Fruit fly (Drosophila melanogaster) whole organism, embryonic: Measurements from ENCODE around the gene dpr20.

Source experiments
- ATbp ChIP-seq: fragments of 200-800 bp; sonication (Bioruptor generic); optimal IDR thresholded peaks from 2 replicates; lab custom pipeline; 2017; ENCODE audit warnings: missing biosample characterization, mild to moderate bottlenecking, missing genetic modification characterization, missing genetic modification reagents
- Atf3 ChIP-seq: fragments of 200-800 bp; sonication (Bioruptor generic); optimal IDR thresholded peaks from 3 replicates; lab custom pipeline; 2016; ENCODE audit warnings: missing biosample characterization, missing genetic modification characterization
- C15 ChIP-seq: fragments of 200-800 bp; sonication (Bioruptor generic); IDR thresholded peaks from 3 replicates; pipeline ENCODE4 v1.3.6; 2022; ENCODE audit warnings: missing biosample characterization, missing genetic modification characterization
- CG10431 ChIP-seq: fragments of 200-800 bp; sonication (Bioruptor generic); optimal IDR thresholded peaks from 3 replicates; lab custom pipeline; 2018; ENCODE audit warnings: missing biosample characterization, mild to moderate bottlenecking, missing genetic modification characterization
- CG12155 ChIP-seq: fragments of 200-800 bp; sonication (Bioruptor generic); optimal IDR thresholded peaks from 3 replicates; lab custom pipeline; 2016; ENCODE audit warnings: missing biosample characterization, missing genetic modification characterization
- CG14014 ChIP-seq: fragments of 200-800 bp; sonication (Bioruptor generic); IDR thresholded peaks from 2 replicates; pipeline ENCODE4 v1.3.6; 2022; ENCODE audit warnings: missing biosample characterization, missing genetic modification characterization
- CG1602 ChIP-seq: fragments of 200-800 bp; sonication (Bioruptor generic); optimal IDR thresholded peaks from 3 replicates; lab custom pipeline; 2016; ENCODE audit warnings: missing biosample characterization, missing genetic modification characterization
- CG17328 ChIP-seq: fragments of 200-800 bp; sonication (Bioruptor generic); IDR thresholded peaks from 2 replicates; pipeline ENCODE4 v1.3.6; 2022; ENCODE audit warnings: missing biosample characterization, missing genetic modification characterization
- CG17802 ChIP-seq: fragments of 200-800 bp; sonication (Bioruptor generic); optimal IDR thresholded peaks from 2 replicates; lab custom pipeline; 2018; ENCODE audit warnings: missing biosample characterization, mild to moderate bottlenecking, missing genetic modification characterization, moderate library complexity
- CG32532 ChIP-seq: fragments of 200-800 bp; sonication (Bioruptor generic); IDR thresholded peaks from 2 replicates; pipeline ENCODE4 v1.3.6; 2022; ENCODE audit warnings: missing biosample characterization, missing genetic modification characterization
- CG34376 ChIP-seq: fragments of 200-800 bp; sonication (Bioruptor generic); optimal IDR thresholded peaks from 2 replicates; lab custom pipeline; 2018; ENCODE audit warnings: missing biosample characterization, mild to moderate bottlenecking, missing genetic modification characterization
- CG4854 ChIP-seq: fragments of 200-800 bp; sonication (Bioruptor generic); optimal IDR thresholded peaks from 2 replicates; lab custom pipeline; 2016; ENCODE audit warnings: missing biosample characterization, missing genetic modification characterization, inconsistent platforms
- CG6254 ChIP-seq: fragments of 200-800 bp; sonication (Bioruptor generic); optimal IDR thresholded peaks from 3 replicates; lab custom pipeline; 2017; ENCODE audit warnings: mild to moderate bottlenecking, missing biosample characterization, missing genetic modification reagents, missing genetic modification characterization
- CG6683 ChIP-seq: fragments of 200-800 bp; sonication (Bioruptor generic); optimal IDR thresholded peaks from 2 replicates; lab custom pipeline; 2017; ENCODE audit warnings: missing biosample characterization, mild to moderate bottlenecking, missing genetic modification characterization, missing genetic modification reagents
- CG7963 ChIP-seq: fragments of 200-800 bp; sonication (Bioruptor generic); IDR thresholded peaks from 3 replicates; pipeline ENCODE4 v1.3.6; 2022; ENCODE audit warnings: missing biosample characterization, missing genetic modification characterization; ENCODE audit not compliant: partially characterized antibody
- CG8281 ChIP-seq: fragments of 200-800 bp; sonication (Bioruptor generic); optimal IDR thresholded peaks from 2 replicates; lab custom pipeline; 2018; ENCODE audit warnings: missing biosample characterization, mild to moderate bottlenecking, missing genetic modification characterization, moderate library complexity
- Deaf1 ChIP-seq: fragments of 200-800 bp; optimal IDR thresholded peaks from 3 replicates; lab custom pipeline; 2019; ENCODE audit warnings: missing biosample characterization, mild to moderate bottlenecking, missing genetic modification characterization, moderate library complexity
- Dip3 ChIP-seq: fragments of 200-800 bp; sonication (Bioruptor generic); optimal IDR thresholded peaks from 3 replicates; lab custom pipeline; 2016; ENCODE audit warnings: missing biosample characterization, missing genetic modification characterization
- E2f2 ChIP-seq: fragments of 200-800 bp; sonication (Bioruptor generic); IDR thresholded peaks from 2 replicates; pipeline ENCODE4 v1.3.6; 2022; ENCODE audit warnings: missing biosample characterization, missing genetic modification characterization
- Jarid2 ChIP-seq: fragments of 200-800 bp; sonication (Bioruptor generic); optimal IDR thresholded peaks from 3 replicates; lab custom pipeline; 2017; ENCODE audit warnings: mild to moderate bottlenecking, missing biosample characterization, missing genetic modification reagents, missing genetic modification characterization
- MESR4 ChIP-seq: fragments of 200-800 bp; sonication (Bioruptor generic); optimal IDR thresholded peaks from 2 replicates; lab custom pipeline; 2018; ENCODE audit warnings: missing biosample characterization, mild to moderate bottlenecking, missing genetic modification characterization, moderate library complexity
- Oaz ChIP-seq: fragments of 200-800 bp; sonication (Bioruptor generic); IDR thresholded peaks from 2 replicates; pipeline ENCODE4 v1.3.6; 2022; ENCODE audit warnings: missing biosample characterization, missing genetic modification characterization
- PHDP ChIP-seq: fragments of 200-800 bp; sonication (Bioruptor generic); optimal IDR thresholded peaks from 3 replicates; lab custom pipeline; 2018; ENCODE audit warnings: missing biosample characterization, mild to moderate bottlenecking, missing genetic modification characterization, moderate library complexity
- Ptx1 ChIP-seq: fragments of 200-800 bp; sonication (Bioruptor generic); IDR thresholded peaks from 2 replicates; pipeline ENCODE4 v1.3.6; 2022; ENCODE audit warnings: missing biosample characterization, missing genetic modification characterization
- Sox102F ChIP-seq: fragments of 200-800 bp; sonication (Bioruptor generic); optimal IDR thresholded peaks from 2 replicates; lab custom pipeline; 2018; ENCODE audit warnings: missing biosample characterization, mild to moderate bottlenecking, missing genetic modification characterization, moderate library complexity
- Taf1 ChIP-seq: fragments of 200-800 bp; sonication (Bioruptor generic); IDR thresholded peaks from 2 replicates; pipeline ENCODE4 v1.3.6; 2022; ENCODE audit warnings: missing biosample characterization, missing genetic modification characterization
- ab ChIP-seq: fragments of 200-800 bp; sonication (Bioruptor generic); optimal IDR thresholded peaks from 2 replicates; lab custom pipeline; 2016; ENCODE audit warnings: missing biosample characterization, missing genetic modification characterization
- abd-A ChIP-seq: fragments of 200-800 bp; sonication (Bioruptor generic); optimal IDR thresholded peaks from 3 replicates; lab custom pipeline; 2019; ENCODE audit warnings: missing biosample characterization, mild to moderate bottlenecking, missing genetic modification characterization, moderate library complexity
- amos ChIP-seq: fragments of 200-800 bp; sonication (Bioruptor generic); IDR thresholded peaks from 2 replicates; pipeline ENCODE4 v1.3.6; 2022; ENCODE audit warnings: missing biosample characterization, missing genetic modification characterization; ENCODE audit not compliant: partially characterized antibody
- aop ChIP-seq: fragments of 200-800 bp; sonication (Bioruptor generic); IDR thresholded peaks from 2 replicates; pipeline ENCODE4 v1.3.6; 2022; ENCODE audit warnings: missing biosample characterization, missing genetic modification characterization
- bbx ChIP-seq: fragments of 200-800 bp; sonication (Bioruptor generic); IDR thresholded peaks from 2 replicates; pipeline ENCODE4 v1.3.6; 2022; ENCODE audit warnings: missing biosample characterization, missing genetic modification characterization; ENCODE audit not compliant: partially characterized antibody
- chn ChIP-seq: fragments of 200-800 bp; sonication (Bioruptor generic); optimal IDR thresholded peaks from 2 replicates; lab custom pipeline; 2016; ENCODE audit warnings: missing biosample characterization, missing genetic modification characterization
- crc ChIP-seq: fragments of 200-800 bp; sonication (Bioruptor generic); optimal IDR thresholded peaks from 2 replicates; lab custom pipeline; 2016; ENCODE audit warnings: missing biosample characterization, missing genetic modification characterization
- crp ChIP-seq, 2 experiments: fragments of 200-800 bp; sonication (Bioruptor generic); optimal IDR thresholded peaks; 2 replicates in 1 of 2; 3 replicates in 1 of 2; lab custom pipeline; 2017; ENCODE audit warnings: missing biosample characterization in 2 of 2, missing genetic modification characterization in 2 of 2, mild to moderate bottlenecking in 1 of 2, moderate library complexity in 1 of 2
- emc ChIP-seq: fragments of 200-800 bp; sonication (Bioruptor generic); optimal IDR thresholded peaks from 2 replicates; lab custom pipeline; 2016; ENCODE audit warnings: missing biosample characterization, missing genetic modification characterization
- fru ChIP-seq: fragments of >200 bp; optimal IDR thresholded peaks from 2 replicates; lab custom pipeline; 2017
- gce ChIP-seq: fragments of 200-800 bp; sonication (Bioruptor generic); IDR thresholded peaks from 3 replicates; pipeline ENCODE4 v1.3.6; 2022; ENCODE audit warnings: missing biosample characterization, missing genetic modification characterization
- gt ChIP-seq: fragments of 200-800 bp; sonication (Bioruptor generic); IDR thresholded peaks from 2 replicates; pipeline ENCODE4 v1.3.6; 2022; ENCODE audit warnings: missing biosample characterization, missing genetic modification characterization
- h ChIP-seq: fragments of >200 bp; optimal IDR thresholded peaks from 2 replicates; lab custom pipeline; 2017
- hbn ChIP-seq: fragments of 200-800 bp; sonication (Bioruptor generic); IDR thresholded peaks from 2 replicates; pipeline ENCODE4 v1.3.6; 2022; ENCODE audit warnings: missing biosample characterization, missing genetic modification characterization; ENCODE audit not compliant: partially characterized antibody
- mirr ChIP-seq: fragments of 200-800 bp; sonication (Bioruptor generic); optimal IDR thresholded peaks from 3 replicates; lab custom pipeline; 2018; ENCODE audit warnings: missing biosample characterization, mild to moderate bottlenecking, missing genetic modification characterization
- oc ChIP-seq: fragments of 200-800 bp; sonication (Bioruptor generic); optimal IDR thresholded peaks from 2 replicates; lab custom pipeline; 2018; ENCODE audit warnings: missing biosample characterization, mild to moderate bottlenecking, missing genetic modification characterization, moderate library complexity
- onecut ChIP-seq: fragments of 200-800 bp; sonication (Bioruptor generic); IDR thresholded peaks from 2 replicates; pipeline ENCODE4 v1.3.6; 2022; ENCODE audit warnings: missing biosample characterization, missing genetic modification characterization
- org-1 ChIP-seq: fragments of 200-800 bp; sonication (Bioruptor generic); optimal IDR thresholded peaks from 2 replicates; lab custom pipeline; 2017; ENCODE audit warnings: missing biosample characterization, missing genetic modification characterization
- pzg ChIP-seq: fragments of 200-800 bp; sonication (Bioruptor generic); optimal IDR thresholded peaks from 3 replicates; lab custom pipeline; 2018; ENCODE audit warnings: missing biosample characterization, mild to moderate bottlenecking, missing genetic modification characterization, moderate library complexity
- sc ChIP-seq, 3 experiments: fragments of >200 bp in 2 of 3; fragments of 200-800 bp in 1 of 3; sonication (Bioruptor generic) in 1 of 3; optimal IDR thresholded peaks; 2 replicates in 2 of 3; 3 replicates in 1 of 3; lab custom pipeline; 2017; ENCODE audit warnings: mild to moderate bottlenecking in 1 of 3, missing biosample characterization in 1 of 3, missing genetic modification characterization in 1 of 3, missing genetic modification reagents in 1 of 3
- sens ChIP-seq: fragments of 200-800 bp; sonication (Bioruptor generic); peaks from one replicate; lab custom pipeline; 2016; ENCODE audit warnings: missing biosample characterization, missing genetic modification characterization
- sim ChIP-seq: fragments of 200-800 bp; sonication (Bioruptor generic); IDR thresholded peaks from 2 replicates; pipeline ENCODE4 v1.3.6; 2022; ENCODE audit warnings: missing biosample characterization, missing genetic modification characterization
- ssp ChIP-seq: fragments of 200-800 bp; sonication (Bioruptor generic); IDR thresholded peaks from 2 replicates; pipeline ENCODE4 v1.3.6; 2022; ENCODE audit warnings: missing biosample characterization, missing genetic modification characterization
- vvl ChIP-seq: fragments of 200-800 bp; sonication (Bioruptor generic); IDR thresholded peaks from 2 replicates; pipeline ENCODE4 v1.3.6; 2022; ENCODE audit warnings: missing biosample characterization, missing genetic modification characterization

The dpr20 gene

DNA sequence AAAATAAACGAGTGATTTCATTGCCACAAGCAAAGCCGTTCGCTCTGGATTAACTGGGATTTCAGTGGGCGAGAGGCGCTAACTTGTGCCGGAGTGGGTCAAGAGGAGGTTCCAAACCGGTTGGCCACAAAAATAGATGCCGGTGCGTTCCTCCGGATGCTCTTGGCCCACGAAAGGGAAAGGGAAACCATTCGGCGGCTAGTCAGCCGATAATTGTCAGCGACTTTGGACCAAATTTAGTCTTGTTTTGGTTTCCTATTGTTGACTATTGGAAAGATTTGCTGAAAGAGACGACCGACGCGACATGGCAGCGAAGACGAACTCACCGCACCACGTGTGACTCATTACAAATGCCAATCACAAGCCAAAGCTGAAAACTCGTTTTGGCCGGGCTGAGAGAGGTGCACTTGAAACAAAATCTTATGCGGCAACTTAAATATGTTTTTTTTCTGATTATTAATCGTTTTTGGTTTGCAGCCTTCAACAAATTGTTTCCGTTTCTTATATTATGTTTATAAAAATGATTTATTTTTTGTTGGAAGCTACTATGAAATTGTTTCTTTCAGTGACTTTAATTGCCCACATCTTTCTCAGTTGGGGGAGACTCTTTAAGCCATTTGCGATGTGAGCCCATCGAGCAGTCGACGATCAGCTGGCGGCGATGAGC lies 38.4 kb upstream of the dpr20 start, which contains the start of gene CG34056 (continued):
- TF ChIP-seq Atf3 (peak; percentile 19), Sox102F (GFP tag; lab: Kevin White, UChicago) (peak; percentile 93), CG32532 (peak; percentile 97), sim (peak; percentile 79), chn (GFP tag; lab: Kevin White, UChicago) (peak; percentile 64), mirr (peak; percentile 38), sens (GFP tag; lab: Kevin White, UChicago) (peak; percentile 99), ab (GFP tag; lab: Kevin White, UChicago) (no peak), abd-A (tag; lab: Kevin White, UChicago) (peak; percentile 94), CG17328 (peak; percentile 92), bbx (no peak), gt (peak; percentile 77), C15 (GFP tag; lab: Robert Waterston, UW) (peak; percentile 82), Jarid2 (peak; percentile 65), Oaz (GFP tag; lab: Robert Waterston, UW) (peak; percentile 89), sc (optimal IDR thresholded peaks at IDR 0.05; lab: Kevin White, UChicago) (no peak), sc (GFP tag; optimal IDR thresholded peaks at IDR 0.05; lab: Kevin White, UChicago) (peak; percentile 72), PHDP (tag; lab: Kevin White, UChicago) (peak; percentile 91), CG17802 (tag; lab: Kevin White, UChicago) (peak; percentile 66), Ptx1 (GFP tag; lab: Robert Waterston, UW) (peak; percentile 96), ssp (GFP tag; lab: Robert Waterston, UW) (peak; percentile 87), onecut (GFP tag; lab: Robert Waterston, UW) (peak; percentile 94), CG34376 (peak; percentile 64), Dip3 (peak; percentile 75), Deaf1 (peak; percentile 78), org-1 (peak; percentile 63), pzg (GFP tag; lab: Kevin White, UChicago) (no peak), amos (GFP tag; lab: Robert Waterston, UW) (no peak), CG14014 (GFP tag; lab: Robert Waterston, UW) (peak; percentile 95), CG4854 (peak; percentile 85), E2f2 (peak; percentile 76), CG1602 (peak; percentile 80), fru (lab: Kevin White, UChicago) (no peak), oc (tag; lab: Kevin White, UChicago) (peak; percentile 91), aop (peak; percentile 81), crc (GFP tag; lab: Kevin White, UChicago) (peak; percentile 85), MESR4 (peak; percentile 5), h (no peak), CG6254 (GFP tag; lab: Kevin White, UChicago) (peak; percentile 89), emc (GFP tag; lab: Kevin White, UChicago) (peak; percentile 66), Taf1 (GFP tag; lab: Robert Waterston, UW) (peak; percentile 84), ATbp (GFP tag; lab: Kevin White, UChicago) (peak; percentile 92), CG12155 (peak; percentile 75), vvl (peak; percentile 99), CG10431 (GFP tag; lab: Kevin White, UChicago) (peak; percentile 46), CG7963 (GFP tag; lab: Robert Waterston, UW) (no peak), CG6683 (peak; percentile 88), gce (peak; percentile 94), crp (GFP tag; optimal IDR thresholded peaks at IDR 0.05; lab: Kevin White, UChicago) (peak in 1 of 2 experiments; percentile 48), hbn (GFP tag; lab: Robert Waterston, UW) (no peak), CG8281 (peak; percentile 84)
